Worm (Caenorhabditis elegans) whole organism, late embryonic: ENCODE measurements around the gene fbxb-20.

Source experiments
- F13H6.1 ChIP-seq: sonication (generic microtip); optimal IDR thresholded peaks from 2 replicates; lab custom pipeline; 2016; ENCODE audit warnings: missing genetic modification characterization, missing compliant biosample characterization
- T23F11.4 ChIP-seq: fragments of 200-800 bp; sonication (Bioruptor generic); optimal IDR thresholded peaks from 2 replicates; lab custom pipeline; 2018; ENCODE audit warnings: mild to moderate bottlenecking, missing genetic modification characterization, missing compliant biosample characterization
- dmd-4 ChIP-seq: sonication (generic microtip); optimal IDR thresholded peaks from 2 replicates; lab custom pipeline; 2016; ENCODE audit warnings: borderline replicate concordance, missing genetic modification characterization, missing compliant biosample characterization
- elt-4 ChIP-seq: sonication (generic microtip); optimal IDR thresholded peaks from 2 replicates; lab custom pipeline; 2016; ENCODE audit warnings: missing genetic modification characterization, missing compliant biosample characterization
- fkh-6 ChIP-seq: sonication (generic microtip); optimal IDR thresholded peaks from 2 replicates; lab custom pipeline; 2016; ENCODE audit warnings: missing genetic modification characterization, missing compliant biosample characterization
- rnt-1 ChIP-seq: sonication (generic microtip); optimal IDR thresholded peaks from 2 replicates; lab custom pipeline; 2016; ENCODE audit warnings: missing genetic modification characterization, missing compliant biosample characterization

DNA sequence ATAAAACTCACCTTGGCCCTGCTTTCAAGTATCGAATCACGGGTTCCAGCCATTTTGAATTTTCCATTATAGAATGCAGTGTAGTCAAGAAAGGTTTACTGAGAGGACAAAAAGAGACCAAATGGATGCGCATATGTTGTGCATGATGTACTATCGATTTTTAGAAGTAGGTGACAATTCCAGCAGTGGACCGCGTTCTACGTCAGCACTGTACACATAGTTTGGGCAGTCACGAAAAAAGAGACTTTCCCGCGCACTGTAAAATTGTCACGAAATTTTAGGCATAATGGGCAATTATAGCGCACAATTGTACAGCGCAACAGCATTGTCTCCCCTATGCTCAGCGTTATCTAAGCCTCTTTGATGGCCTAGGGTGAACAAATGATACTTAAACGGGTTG, 40.6 kb upstream of the fbxb-20 start, which contains the start of gene fbxc-22:
- TF ChIP-seq dmd-4 (tag; lab: Kevin White, UChicago) (no peak), rnt-1 (no peak), T23F11.4 (GFP tag; lab: Kevin White, UChicago) (no peak), F13H6.1 (tag; lab: Kevin White, UChicago) (no peak), elt-4 (tag; lab: Kevin White, UChicago) (no peak), fkh-6 (tag; lab: Kevin White, UChicago) (no peak)
